Worm (Caenorhabditis elegans) whole organism, L1 larva: Measurements from ENCODE around the gene ule-2.
A peak's percentile ranks its signal among the peaks of the same experiment; 100 is the strongest.

ENCODE experiments used
- C16A3.4 ChIP-seq: fragments of 150-350 bp; optimal IDR thresholded peaks from 2 replicates; lab custom pipeline; 2014; ENCODE audit warnings: missing biosample characterization, missing genetic modification characterization
- Y116A8C.19 ChIP-seq: sonication (generic microtip); optimal IDR thresholded peaks from 2 replicates; lab custom pipeline; 2016; ENCODE audit warnings: missing compliant biosample characterization, missing genetic modification characterization, borderline replicate concordance
- aha-1 ChIP-seq: fragments of 150-350 bp; optimal IDR thresholded peaks from 2 replicates; lab custom pipeline; 2014; ENCODE audit warnings: missing biosample characterization, missing genetic modification characterization
- alr-1 ChIP-seq: fragments of 200-800 bp; sonication (Bioruptor generic); optimal IDR thresholded peaks from 2 replicates; lab custom pipeline; 2018; ENCODE audit warnings: borderline replicate concordance, mild to moderate bottlenecking, missing genetic modification characterization, missing compliant biosample characterization
- aly-2 ChIP-seq: fragments of 150-350 bp; optimal IDR thresholded peaks from 2 replicates; lab custom pipeline; 2014; ENCODE audit warnings: missing biosample characterization, missing genetic modification characterization
- ceh-82 ChIP-seq, 3 experiments: fragments of 150-350 bp in 1 of 3; sonication (generic microtip) in 2 of 3; optimal IDR thresholded peaks; 2 replicates each; lab custom pipeline; 2014 to 2017; ENCODE audit warnings: missing biosample characterization in 3 of 3, missing genetic modification characterization in 3 of 3
- dpl-1 ChIP-seq, 3 experiments: fragments of 150-350 bp in 2 of 3; sonication (generic microtip) in 1 of 3; optimal IDR thresholded peaks; 2 replicates each; lab custom pipeline; 2014 to 2017; ENCODE audit warnings: missing biosample characterization in 3 of 3, missing genetic modification characterization in 3 of 3, missing genetic modification reagents in 3 of 3
- dsc-1 ChIP-seq: sonication (generic microtip); optimal IDR thresholded peaks from 2 replicates; lab custom pipeline; 2016; ENCODE audit warnings: mild to moderate bottlenecking, missing genetic modification characterization, missing compliant biosample characterization
- efl-1 ChIP-seq, 4 experiments: fragments of 150-350 bp; optimal IDR thresholded peaks in 3 of 4; peaks in 1 of 4; 1 replicate in 1 of 4; 2 replicates in 3 of 4; lab custom pipeline; 2014; ENCODE audit warnings: missing biosample characterization in 2 of 4, missing genetic modification characterization in 2 of 4, missing genetic modification reagents in 2 of 4
- efl-3 ChIP-seq: fragments of 200-800 bp; sonication (Bioruptor generic); optimal IDR thresholded peaks from 2 replicates; lab custom pipeline; 2018; ENCODE audit warnings: mild to moderate bottlenecking, missing genetic modification characterization, missing compliant biosample characterization
- egl-13 ChIP-seq: sonication (generic microtip); optimal IDR thresholded peaks from 2 replicates; lab custom pipeline; 2016; ENCODE audit warnings: missing genotype, missing genetic modification reagents, missing genetic modification characterization, missing compliant biosample characterization
- egl-27 ChIP-seq, 2 experiments: fragments of 150-350 bp in 1 of 2; sonication (generic microtip); optimal IDR thresholded peaks; 3 replicates each; lab custom pipeline; 2017 to 2018; ENCODE audit warnings: missing biosample characterization in 2 of 2, missing genetic modification characterization in 2 of 2, missing genetic modification reagents in 2 of 2
- elt-3 ChIP-seq, 6 experiments: fragments of 150-350 bp in 1 of 6; sonication (generic microtip); optimal IDR thresholded peaks; 2 replicates each; lab custom pipeline; 2017 to 2018; ENCODE audit warnings: missing biosample characterization in 6 of 6, missing genetic modification characterization in 6 of 6, inconsistent platforms in 1 of 6
- ets-5 ChIP-seq: fragments of 200-800 bp; sonication (Bioruptor generic); IDR thresholded peaks from 2 replicates; pipeline ENCODE4 v1.3.6; 2022; ENCODE audit warnings: missing genetic modification characterization, missing compliant biosample characterization
- jun-1 ChIP-seq: fragments of 150-350 bp; optimal IDR thresholded peaks from 2 replicates; lab custom pipeline; 2014; ENCODE audit warnings: missing biosample characterization, missing genetic modification reagents, missing genetic modification characterization
- lin-13 ChIP-seq: fragments of 150-350 bp; optimal IDR thresholded peaks from 2 replicates; lab custom pipeline; 2014; ENCODE audit warnings: missing biosample characterization, missing genetic modification reagents, missing genetic modification characterization
- lin-14 ChIP-seq: fragments of 200-800 bp; sonication (Bioruptor generic); optimal IDR thresholded peaks from 2 replicates; lab custom pipeline; 2018; ENCODE audit warnings: mild to moderate bottlenecking, missing genetic modification characterization, moderate library complexity, missing compliant biosample characterization
- lin-35 ChIP-seq, 2 experiments: fragments of 150-350 bp; optimal IDR thresholded peaks; 2 replicates each; lab custom pipeline; 2014; ENCODE audit warnings: missing biosample characterization in 2 of 2, missing genetic modification characterization in 2 of 2, missing genetic modification reagents in 2 of 2
- lin-39 ChIP-seq: fragments of 150-350 bp; optimal IDR thresholded peaks from 2 replicates; lab custom pipeline; 2014; ENCODE audit warnings: missing biosample characterization, missing genetic modification reagents, missing genetic modification characterization
- lir-3 ChIP-seq: sonication (generic microtip); optimal IDR thresholded peaks from 2 replicates; lab custom pipeline; 2016; ENCODE audit warnings: mild to moderate bottlenecking, missing genetic modification characterization, moderate library complexity, missing compliant biosample characterization; ENCODE audit not compliant: poor library complexity
- lsy-2 ChIP-seq, 2 experiments: fragments of 150-350 bp; optimal IDR thresholded peaks; 2 replicates each; lab custom pipeline; 2014; ENCODE audit warnings: missing biosample characterization in 2 of 2, missing genetic modification characterization in 2 of 2
- mab-9 ChIP-seq: fragments of 200-800 bp; sonication (Bioruptor generic); IDR thresholded peaks from 2 replicates; pipeline ENCODE4 v1.3.6; 2022; ENCODE audit warnings: missing genetic modification reagents, missing genetic modification characterization, missing compliant biosample characterization
- mdl-1 ChIP-seq, 2 experiments: fragments of 150-350 bp; optimal IDR thresholded peaks; 2 replicates each; lab custom pipeline; 2014 to 2017; ENCODE audit warnings: missing biosample characterization in 2 of 2, missing genetic modification characterization in 2 of 2, inconsistent platforms in 1 of 2
- nhr-12 ChIP-seq: sonication (generic microtip); optimal IDR thresholded peaks from 2 replicates; lab custom pipeline; 2017; ENCODE audit warnings: missing biosample characterization, missing genetic modification characterization
- nhr-20 ChIP-seq: sonication (generic microtip); optimal IDR thresholded peaks from 2 replicates; lab custom pipeline; 2016; ENCODE audit warnings: mild to moderate bottlenecking, missing genetic modification characterization, missing compliant biosample characterization
- nhr-47 ChIP-seq: sonication (generic microtip); optimal IDR thresholded peaks from 2 replicates; lab custom pipeline; 2016; ENCODE audit warnings: mild to moderate bottlenecking, missing genetic modification characterization, moderate library complexity, missing compliant biosample characterization
- nhr-71 ChIP-seq: sonication (generic microtip); optimal IDR thresholded peaks from 2 replicates; lab custom pipeline; 2016; ENCODE audit warnings: mild to moderate bottlenecking, missing genetic modification characterization, moderate library complexity, missing compliant biosample characterization
- nhr-77 ChIP-seq: fragments of 150-350 bp; optimal IDR thresholded peaks from 2 replicates; lab custom pipeline; 2014; ENCODE audit warnings: missing biosample characterization, missing genetic modification characterization
- nhr-85 ChIP-seq: sonication (generic microtip); peaks from one replicate; lab custom pipeline; 2016; ENCODE audit warnings: missing genetic modification characterization, inconsistent platforms, missing compliant biosample characterization
- nhr-90 ChIP-seq: sonication (generic microtip); optimal IDR thresholded peaks from 2 replicates; lab custom pipeline; 2016; ENCODE audit warnings: mild to moderate bottlenecking, missing genetic modification characterization, missing compliant biosample characterization; ENCODE audit not compliant: poor library complexity
- pag-3 ChIP-seq: sonication (generic microtip); optimal IDR thresholded peaks from 2 replicates; lab custom pipeline; 2017; ENCODE audit warnings: missing genetic modification characterization, mild to moderate bottlenecking, missing compliant biosample characterization, antibody characterized with exemption, borderline replicate concordance; ENCODE audit not compliant: insufficient read depth
- pqm-1 ChIP-seq: sonication (generic microtip); optimal IDR thresholded peaks from 3 replicates; lab custom pipeline; 2017; ENCODE audit warnings: missing biosample characterization, missing genetic modification characterization
- rnt-1 ChIP-seq: sonication (generic microtip); optimal IDR thresholded peaks from 2 replicates; lab custom pipeline; 2016; ENCODE audit warnings: mild to moderate bottlenecking, missing genetic modification characterization, moderate library complexity, missing compliant biosample characterization
- snpc-4 ChIP-seq: fragments of 150-350 bp; optimal IDR thresholded peaks from 2 replicates; lab custom pipeline; 2014; ENCODE audit warnings: missing biosample characterization, missing genetic modification characterization
- snu-23 ChIP-seq: sonication (generic microtip); optimal IDR thresholded peaks from 2 replicates; lab custom pipeline; 2016; ENCODE audit warnings: missing genetic modification characterization, missing compliant biosample characterization
- sup-37 ChIP-seq: fragments of 200-800 bp; sonication (Bioruptor generic); optimal IDR thresholded peaks from 2 replicates; lab custom pipeline; 2018; ENCODE audit warnings: mild to moderate bottlenecking, missing genetic modification characterization, missing compliant biosample characterization
- swsn-7 ChIP-seq: sonication (generic microtip); optimal IDR thresholded peaks from 2 replicates; lab custom pipeline; 2016; ENCODE audit warnings: missing genetic modification characterization, missing compliant biosample characterization
- unc-130 ChIP-seq: fragments of 150-350 bp; optimal IDR thresholded peaks from 2 replicates; lab custom pipeline; 2017; ENCODE audit warnings: missing biosample characterization, missing genetic modification characterization, inconsistent platforms
- unc-30 ChIP-seq: sonication (generic microtip); optimal IDR thresholded peaks from 2 replicates; lab custom pipeline; 2017; ENCODE audit warnings: missing biosample characterization, missing genetic modification characterization
- unc-62 ChIP-seq: fragments of 150-350 bp; optimal IDR thresholded peaks from 2 replicates; lab custom pipeline; 2014; ENCODE audit warnings: missing biosample characterization, missing genetic modification reagents, missing genetic modification characterization
- unc-98 ChIP-seq: fragments of 200-800 bp; sonication (Bioruptor generic); IDR thresholded peaks from 2 replicates; pipeline ENCODE4 v1.3.6; 2022; ENCODE audit warnings: missing genetic modification characterization, missing compliant biosample characterization
- vab-15 ChIP-seq: sonication (generic microtip); optimal IDR thresholded peaks from 2 replicates; lab custom pipeline; 2017; ENCODE audit warnings: missing genotype, mild to moderate bottlenecking, missing genetic modification characterization, missing compliant biosample characterization
- xbp-1 ChIP-seq: sonication (generic microtip); optimal IDR thresholded peaks from 2 replicates; lab custom pipeline; 2016; ENCODE audit warnings: missing genetic modification characterization, missing compliant biosample characterization
- ztf-11 ChIP-seq, 2 experiments: sonication (generic microtip); optimal IDR thresholded peaks; 2 replicates each; lab custom pipeline; 2016 to 2017; ENCODE audit warnings: missing genetic modification characterization in 2 of 2, missing biosample characterization in 1 of 2, missing compliant biosample characterization in 1 of 2

Gene ule-2

DNA sequence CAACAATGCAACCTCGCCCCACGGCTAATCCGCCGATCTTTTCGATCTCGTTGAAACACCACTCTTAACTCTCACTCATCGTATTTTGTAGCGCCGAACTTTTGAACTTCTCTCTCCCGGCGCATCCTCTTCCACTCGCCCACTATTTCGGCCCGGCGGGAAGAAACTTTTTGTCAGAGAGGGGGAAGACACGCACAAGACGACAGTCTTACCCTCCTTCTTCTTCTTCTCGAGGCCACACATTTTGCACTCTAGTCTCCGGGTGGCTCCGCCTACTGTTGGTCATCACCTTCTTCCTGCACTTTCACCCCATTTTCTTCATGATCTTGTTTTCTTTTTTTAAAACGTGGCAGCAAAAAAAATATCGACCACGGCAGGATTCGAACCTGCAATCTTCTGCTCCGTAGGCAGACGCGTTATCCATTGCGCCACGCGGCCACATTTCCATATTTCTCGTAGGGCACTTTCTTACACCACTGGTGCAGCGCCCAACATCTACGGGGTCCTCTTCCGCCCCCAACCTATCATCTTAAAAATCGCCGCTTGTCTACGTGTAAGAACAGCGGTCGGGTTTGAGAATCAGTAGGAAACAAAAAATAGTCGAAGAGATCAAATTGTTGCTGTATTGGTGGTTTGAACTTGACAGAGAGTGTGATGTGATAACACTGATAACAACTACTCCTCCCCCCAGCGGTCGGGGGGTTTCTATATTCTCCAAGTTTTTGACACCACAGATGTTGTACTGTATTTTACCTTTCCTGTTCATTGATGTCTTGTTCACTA lies 23.8 kb upstream of the ule-2 start (continued):
- TF ChIP-seq C16A3.4 (tag; lab: Kevin White, UChicago) = peak; percentile 67
- peak; percentile 51 for TF ChIP-seq nhr-90 (tag; lab: Kevin White, UChicago)
- TF ChIP-seq snpc-4 (tag; lab: Kevin White, UChicago) = peak; percentile 28
- no peak for TF ChIP-seq ztf-11 (tag; optimal IDR thresholded peaks at IDR 0.05; lab: Kevin White, UChicago)
- 0 out of 2 replicates have a peak, but pooled peaks have one; percentile 7 for TF ChIP-seq mab-9 (GFP tag; lab: Robert Waterston, UW)

DNA sequence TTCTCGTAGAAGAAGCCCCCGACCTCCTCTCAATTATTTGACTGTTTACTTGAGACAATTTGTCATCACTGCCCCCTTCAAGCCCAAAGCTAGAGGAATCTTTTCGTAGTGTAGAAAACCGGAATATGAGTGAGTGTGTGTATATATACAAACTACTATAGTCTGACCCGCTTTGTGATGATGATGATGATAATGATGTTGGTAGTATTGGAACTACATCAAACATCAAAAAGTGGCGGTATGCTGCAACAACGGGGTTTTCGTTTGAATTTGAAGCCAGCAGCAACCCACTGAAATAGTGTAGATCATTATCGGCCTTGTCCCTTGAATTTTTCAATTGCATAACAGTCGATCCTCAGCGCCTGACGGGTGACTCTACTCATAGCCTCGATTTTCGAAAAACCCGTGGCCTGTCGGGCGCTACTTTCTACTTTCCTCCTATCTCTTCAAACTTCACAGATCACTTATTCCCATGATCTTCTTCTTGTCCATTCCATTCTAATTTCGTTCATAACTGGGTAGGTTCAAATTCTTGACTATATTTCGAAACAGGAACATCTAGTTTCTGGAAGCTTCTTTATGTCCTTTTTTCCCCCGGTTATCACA lies 22.9 kb upstream of the ule-2 start:
- no peak for TF ChIP-seq ets-5 (GFP tag; lab: Robert Waterston, UW)
- TF ChIP-seq lir-3 (tag; lab: Kevin White, UChicago) = no peak
- no peak for TF ChIP-seq dsc-1 (tag; lab: Kevin White, UChicago)
- no peak for TF ChIP-seq unc-30 (tag; lab: Kevin White, UChicago)
- no peak for TF ChIP-seq unc-130 (tag; lab: Kevin White, UChicago)
- TF ChIP-seq xbp-1 (tag; lab: Kevin White, UChicago) = no peak
- no peak for TF ChIP-seq lin-39
- TF ChIP-seq ceh-82 (tag; optimal IDR thresholded peaks at IDR 0.05; lab: Kevin White, UChicago) = no peak
- TF ChIP-seq rnt-1 (tag; lab: Kevin White, UChicago) = peak; percentile 52
- TF ChIP-seq lin-14 (GFP tag; lab: Kevin White, UChicago) = peak; percentile 29
- peak; percentile 81 for TF ChIP-seq nhr-20 (tag; lab: Kevin White, UChicago)
- TF ChIP-seq pqm-1 (tag; lab: Kevin White, UChicago) = no peak
- TF ChIP-seq egl-13 (tag; lab: Kevin White, UChicago) = no peak
- peak; percentile 41 for TF ChIP-seq lin-13 (GFP tag; lab: Kevin White, UChicago)
- TF ChIP-seq vab-15 (tag; lab: Kevin White, UChicago) = no peak
- no peak for TF ChIP-seq efl-1 (optimal IDR thresholded peaks at IDR 0.05; lab: Kevin White, UChicago)
- peak in 1 of 2 experiments; percentile 28 for TF ChIP-seq efl-1 (GFP tag; optimal IDR thresholded peaks at IDR 0.05 in 1 of 2; lab: Kevin White, UChicago)
- TF ChIP-seq nhr-77 (tag; lab: Kevin White, UChicago) = no peak
- TF ChIP-seq snpc-4 (tag; lab: Kevin White, UChicago) = peak; percentile 95
- peak; percentile 83 for TF ChIP-seq nhr-85 (tag; lab: Kevin White, UChicago)
- peak in 1 of 2 experiments; percentile 2 for TF ChIP-seq mdl-1 (tag; optimal IDR thresholded peaks at IDR 0.05; lab: Kevin White, UChicago)
- TF ChIP-seq jun-1 (tag; lab: Kevin White, UChicago) = no peak
- TF ChIP-seq nhr-71 (tag; lab: Kevin White, UChicago) = peak; percentile 34
- no peak for TF ChIP-seq efl-3 (GFP tag; lab: Kevin White, UChicago)
- peak; percentile 15 for TF ChIP-seq swsn-7
- TF ChIP-seq nhr-12 (tag; lab: Kevin White, UChicago) = no peak
- no peak for TF ChIP-seq lsy-2 (tag; optimal IDR thresholded peaks at IDR 0.05; lab: Kevin White, UChicago)
- peak; percentile 1 to 26 for TF ChIP-seq lin-35 (GFP tag; optimal IDR thresholded peaks at IDR 0.05; lab: Kevin White, UChicago)
- TF ChIP-seq pag-3 (tag; lab: Kevin White, UChicago) = no peak
- no peak for TF ChIP-seq mab-9 (GFP tag; lab: Robert Waterston, UW)
- peak in 1 of 3 experiments; percentile 9 for TF ChIP-seq dpl-1 (GFP tag; optimal IDR thresholded peaks at IDR 0.05; lab: Kevin White, UChicago)
- TF ChIP-seq unc-62 (GFP tag; lab: Kevin White, UChicago) = no peak
- no peak for TF ChIP-seq egl-27 (tag; optimal IDR thresholded peaks at IDR 0.05; lab: Kevin White, UChicago)
- TF ChIP-seq unc-98 = no peak
- TF ChIP-seq elt-3 (tag; optimal IDR thresholded peaks at IDR 0.05; lab: Kevin White, UChicago) = peak in 3 of 6 experiments; percentile 14 to 71 (median 39)
- peak; percentile 53 for TF ChIP-seq snu-23
- TF ChIP-seq nhr-47 (tag; lab: Kevin White, UChicago) = no peak
- TF ChIP-seq sup-37 (GFP tag; lab: Kevin White, UChicago) = no peak
- TF ChIP-seq aly-2 (tag; lab: Kevin White, UChicago) = no peak
- no peak for TF ChIP-seq Y116A8C.19 (tag; lab: Kevin White, UChicago)
- TF ChIP-seq alr-1 (tag; lab: Kevin White, UChicago) = no peak
- TF ChIP-seq aha-1 (tag; lab: Kevin White, UChicago) = peak; percentile 6
